Fruit fly (Drosophila melanogaster) whole organism, embryonic: ENCODE measurements around the gene slif.
A peak's percentile ranks its signal among the peaks of the same experiment; 100 is the strongest.

ENCODE experiments used
- B-H1 ChIP-seq: fragments of 200-800 bp; sonication (Bioruptor generic); IDR thresholded peaks from 3 replicates; pipeline ENCODE4 v1.3.6; 2022; ENCODE audit warnings: missing biosample characterization, missing genetic modification characterization
- CG10274 ChIP-seq: fragments of 200-800 bp; sonication (Bioruptor generic); optimal IDR thresholded peaks from 3 replicates; lab custom pipeline; 2017; ENCODE audit warnings: missing biosample characterization, mild to moderate bottlenecking, missing genetic modification characterization
- CG10462 ChIP-seq: fragments of 200-800 bp; sonication (Bioruptor generic); optimal IDR thresholded peaks from 2 replicates; lab custom pipeline; 2016; ENCODE audit warnings: missing biosample characterization, missing genetic modification characterization
- CG11093 ChIP-seq: fragments of 200-800 bp; sonication (Bioruptor generic); IDR thresholded peaks from 3 replicates; pipeline ENCODE4 v1.3.6; 2022; ENCODE audit warnings: missing biosample characterization, missing genetic modification characterization
- CG13296 ChIP-seq: fragments of 200-800 bp; sonication (Bioruptor generic); optimal IDR thresholded peaks from 3 replicates; lab custom pipeline; 2018; ENCODE audit warnings: missing biosample characterization, mild to moderate bottlenecking, missing genetic modification characterization
- CG1529 ChIP-seq: fragments of 200-800 bp; sonication (Bioruptor generic); optimal IDR thresholded peaks from 3 replicates; lab custom pipeline; 2018; ENCODE audit warnings: missing biosample characterization, missing genetic modification characterization
- CG15514 ChIP-seq: fragments of 200-800 bp; sonication (Bioruptor generic); optimal IDR thresholded peaks from 3 replicates; lab custom pipeline; 2017; ENCODE audit warnings: missing biosample characterization, missing genetic modification characterization, mild to moderate bottlenecking, moderate library complexity, missing genetic modification reagents
- CG1603 ChIP-seq: fragments of 200-800 bp; sonication (Bioruptor generic); optimal IDR thresholded peaks from 2 replicates; lab custom pipeline; 2019; ENCODE audit warnings: missing biosample characterization, mild to moderate bottlenecking, missing genetic modification characterization, moderate library complexity
- CG18619 ChIP-seq: fragments of 200-800 bp; sonication (Bioruptor generic); optimal IDR thresholded peaks from 3 replicates; lab custom pipeline; 2017; ENCODE audit warnings: missing biosample characterization, mild to moderate bottlenecking, missing genetic modification characterization
- CG30403 ChIP-seq: fragments of 200-800 bp; sonication (Bioruptor generic); optimal IDR thresholded peaks from 3 replicates; lab custom pipeline; 2016; ENCODE audit warnings: missing biosample characterization, missing genetic modification characterization
- CG31224 ChIP-seq: fragments of 200-800 bp; sonication (Bioruptor generic); IDR thresholded peaks from 2 replicates; pipeline ENCODE4 v1.3.6; 2022; ENCODE audit warnings: missing biosample characterization, missing genetic modification characterization
- CG31388 ChIP-seq: fragments of 200-800 bp; sonication (Bioruptor generic); optimal IDR thresholded peaks from 2 replicates; lab custom pipeline; 2016; ENCODE audit warnings: missing biosample characterization, missing genetic modification characterization
- CG31441 ChIP-seq: fragments of 200-800 bp; sonication (Bioruptor generic); IDR thresholded peaks from 2 replicates; pipeline ENCODE4 v1.3.6; 2022; ENCODE audit warnings: missing biosample characterization, missing genetic modification characterization
- CG32772 ChIP-seq: fragments of 200-800 bp; sonication (Bioruptor generic); IDR thresholded peaks from 2 replicates; pipeline ENCODE4 v1.3.6; 2022; ENCODE audit warnings: missing biosample characterization, missing genetic modification characterization
- CG4360 ChIP-seq: fragments of 200-800 bp; sonication (Bioruptor generic); IDR thresholded peaks from 2 replicates; pipeline ENCODE4 v1.3.6; 2022; ENCODE audit warnings: missing biosample characterization, missing genetic modification characterization
- CG6683 ChIP-seq: fragments of 200-800 bp; sonication (Bioruptor generic); optimal IDR thresholded peaks from 2 replicates; lab custom pipeline; 2017; ENCODE audit warnings: missing biosample characterization, mild to moderate bottlenecking, missing genetic modification characterization, missing genetic modification reagents
- Chrac-16 ChIP-seq: fragments of 200-800 bp; sonication (Bioruptor generic); optimal IDR thresholded peaks from 3 replicates; lab custom pipeline; 2016; ENCODE audit warnings: missing biosample characterization, missing genetic modification characterization
- Doc2 ChIP-seq: fragments of 200-800 bp; sonication (Bioruptor generic); IDR thresholded peaks from 2 replicates; pipeline ENCODE4 v1.3.6; 2022; ENCODE audit warnings: missing biosample characterization, missing genetic modification characterization
- Elba2 ChIP-seq: fragments of 200-800 bp; sonication (Bioruptor generic); optimal IDR thresholded peaks from 3 replicates; lab custom pipeline; 2016; ENCODE audit warnings: missing biosample characterization, missing genetic modification characterization
- HLH4C ChIP-seq: fragments of 200-800 bp; sonication (Bioruptor generic); IDR thresholded peaks from 3 replicates; pipeline ENCODE4 v1.3.6; 2022; ENCODE audit warnings: missing biosample characterization, missing genetic modification characterization; ENCODE audit not compliant: partially characterized antibody
- Hr39 ChIP-seq: fragments of >200 bp; optimal IDR thresholded peaks from 2 replicates; lab custom pipeline; 2017
- Side ChIP-seq: fragments of 200-800 bp; sonication (Bioruptor generic); optimal IDR thresholded peaks from 2 replicates; lab custom pipeline; 2016; ENCODE audit warnings: missing biosample characterization, missing genetic modification characterization
- Sin3A ChIP-seq: fragments of >200 bp; optimal IDR thresholded peaks from 2 replicates; lab custom pipeline; 2018
- Six4 ChIP-seq: fragments of 200-800 bp; sonication (Bioruptor generic); optimal IDR thresholded peaks from 2 replicates; lab custom pipeline; 2016; ENCODE audit warnings: missing biosample characterization, missing genetic modification characterization
- abd-A ChIP-seq: fragments of 200-800 bp; sonication (Bioruptor generic); optimal IDR thresholded peaks from 3 replicates; lab custom pipeline; 2019; ENCODE audit warnings: missing biosample characterization, mild to moderate bottlenecking, missing genetic modification characterization, moderate library complexity
- ac ChIP-seq: fragments of 200-800 bp; sonication (Bioruptor generic); optimal IDR thresholded peaks from 3 replicates; lab custom pipeline; 2017; ENCODE audit warnings: missing biosample characterization, mild to moderate bottlenecking, missing genetic modification characterization
- ase ChIP-seq: fragments of 200-800 bp; sonication (Bioruptor generic); IDR thresholded peaks from 3 replicates; pipeline ENCODE4 v1.3.6; 2022; ENCODE audit warnings: missing biosample characterization, missing genetic modification characterization
- ash1 ChIP-seq: fragments of 200-800 bp; sonication (Bioruptor generic); optimal IDR thresholded peaks from 2 replicates; lab custom pipeline; 2018; ENCODE audit warnings: missing biosample characterization, mild to moderate bottlenecking, missing genetic modification characterization
- bab2 ChIP-seq: fragments of 200-800 bp; sonication (Bioruptor generic); optimal IDR thresholded peaks from 2 replicates; lab custom pipeline; 2016; ENCODE audit warnings: missing biosample characterization, missing genetic modification characterization
- br ChIP-seq: fragments of >200 bp; optimal IDR thresholded peaks from 2 replicates; lab custom pipeline; 2017
- chinmo ChIP-seq: fragments of 200-800 bp; sonication (Bioruptor generic); IDR thresholded peaks from 4 replicates; pipeline ENCODE4 v1.3.6; 2022; ENCODE audit warnings: missing biosample characterization, missing genetic modification characterization; ENCODE audit not compliant: partially characterized antibody
- ci ChIP-seq: fragments of 200-800 bp; sonication (Bioruptor generic); IDR thresholded peaks from 3 replicates; pipeline ENCODE4 v1.3.6; 2022; ENCODE audit warnings: missing biosample characterization, missing genetic modification characterization
- corto ChIP-seq: fragments of 200-800 bp; sonication (Bioruptor generic); optimal IDR thresholded peaks from 2 replicates; lab custom pipeline; 2016; ENCODE audit warnings: missing biosample characterization, mild to moderate bottlenecking, missing genetic modification characterization, moderate library complexity
- crc ChIP-seq: fragments of 200-800 bp; sonication (Bioruptor generic); optimal IDR thresholded peaks from 2 replicates; lab custom pipeline; 2016; ENCODE audit warnings: missing biosample characterization, missing genetic modification characterization
- crp ChIP-seq, 2 experiments: fragments of 200-800 bp; sonication (Bioruptor generic); optimal IDR thresholded peaks; 2 replicates in 1 of 2; 3 replicates in 1 of 2; lab custom pipeline; 2017; ENCODE audit warnings: missing biosample characterization in 2 of 2, missing genetic modification characterization in 2 of 2, mild to moderate bottlenecking in 1 of 2, moderate library complexity in 1 of 2
- disco-r ChIP-seq: fragments of 200-800 bp; sonication (Bioruptor generic); optimal IDR thresholded peaks from 2 replicates; lab custom pipeline; 2016; ENCODE audit warnings: missing biosample characterization, missing genetic modification characterization
- gcm2 ChIP-seq: fragments of 200-800 bp; sonication (Bioruptor generic); optimal IDR thresholded peaks from 2 replicates; lab custom pipeline; 2016; ENCODE audit warnings: missing biosample characterization, missing genetic modification characterization
- gsb ChIP-seq: fragments of 200-800 bp; sonication (Bioruptor generic); IDR thresholded peaks from 2 replicates; pipeline ENCODE4 v1.3.6; 2022; ENCODE audit warnings: missing biosample characterization, missing genetic modification characterization
- jumu ChIP-seq: fragments of 200-800 bp; sonication (Bioruptor generic); optimal IDR thresholded peaks from 3 replicates; lab custom pipeline; 2016; ENCODE audit warnings: missing biosample characterization, missing genetic modification characterization
- klu ChIP-seq: fragments of 200-800 bp; sonication (Bioruptor generic); IDR thresholded peaks from 2 replicates; pipeline ENCODE4 v1.3.6; 2022; ENCODE audit warnings: missing biosample characterization, missing genetic modification characterization
- nerfin-2 ChIP-seq: fragments of 200-800 bp; sonication (Bioruptor generic); IDR thresholded peaks from 2 replicates; pipeline ENCODE4 v1.3.6; 2022; ENCODE audit warnings: missing biosample characterization, missing genetic modification characterization; ENCODE audit not compliant: partially characterized antibody
- nom ChIP-seq: fragments of 200-800 bp; sonication (Bioruptor generic); optimal IDR thresholded peaks from 2 replicates; lab custom pipeline; 2017; ENCODE audit warnings: missing biosample characterization, missing genetic modification characterization, mild to moderate bottlenecking, moderate library complexity, missing genetic modification reagents
- phol ChIP-seq: fragments of 200-800 bp; sonication (Bioruptor generic); optimal IDR thresholded peaks from 3 replicates; lab custom pipeline; 2018; ENCODE audit warnings: missing biosample characterization, mild to moderate bottlenecking, missing genetic modification characterization, moderate library complexity
- rib ChIP-seq: fragments of 200-800 bp; sonication (Bioruptor generic); IDR thresholded peaks from 2 replicates; pipeline ENCODE4 v1.3.6; 2022; ENCODE audit warnings: missing biosample characterization, missing genetic modification characterization
- sens ChIP-seq: fragments of 200-800 bp; sonication (Bioruptor generic); peaks from one replicate; lab custom pipeline; 2016; ENCODE audit warnings: missing biosample characterization, missing genetic modification characterization
- slbo ChIP-seq: fragments of 200-800 bp; sonication (Bioruptor generic); IDR thresholded peaks from 2 replicates; pipeline ENCODE4 v1.3.6; 2022; ENCODE audit warnings: missing biosample characterization, missing genetic modification characterization
- ssp ChIP-seq: fragments of 200-800 bp; sonication (Bioruptor generic); IDR thresholded peaks from 2 replicates; pipeline ENCODE4 v1.3.6; 2022; ENCODE audit warnings: missing biosample characterization, missing genetic modification characterization
- tap ChIP-seq: fragments of 200-800 bp; optimal IDR thresholded peaks from 3 replicates; lab custom pipeline; 2019; ENCODE audit warnings: missing biosample characterization, mild to moderate bottlenecking, missing genetic modification characterization, moderate library complexity
- tna ChIP-seq: fragments of 200-800 bp; sonication (Bioruptor generic); IDR thresholded peaks from 2 replicates; pipeline ENCODE4 v1.3.6; 2022; ENCODE audit warnings: missing biosample characterization, missing genetic modification characterization; ENCODE audit not compliant: partially characterized antibody
- wor ChIP-seq: fragments of 200-800 bp; sonication (Bioruptor generic); IDR thresholded peaks from 2 replicates; pipeline ENCODE4 v1.3.6; 2022; ENCODE audit warnings: missing biosample characterization, missing genetic modification characterization
- zen ChIP-seq: fragments of 200-800 bp; sonication (Bioruptor generic); optimal IDR thresholded peaks from 3 replicates; lab custom pipeline; 2018; ENCODE audit warnings: missing biosample characterization, mild to moderate bottlenecking, missing genetic modification characterization, moderate library complexity

Gene slif

dm6 chr3L:22871030-22871844 lies 9.6 kb upstream of the slif start (continued):
- no peak for TF ChIP-seq B-H1 (GFP tag; lab: Robert Waterston, UW)
- TF ChIP-seq phol (tag; lab: Kevin White, UChicago): no peak
- TF ChIP-seq CG1529 (GFP tag; lab: Kevin White, UChicago): no peak
- peak; percentile 21 for TF ChIP-seq Side (GFP tag; lab: Kevin White, UChicago)
- no peak for TF ChIP-seq CG31224
- no peak for TF ChIP-seq CG10462 (GFP tag; lab: Kevin White, UChicago)
- no peak for TF ChIP-seq abd-A (tag; lab: Kevin White, UChicago)
- peak; percentile 71 for TF ChIP-seq nerfin-2
- no peak for TF ChIP-seq ac (GFP tag; lab: Kevin White, UChicago)
- 0 out of 3 replicates have a peak, but pooled peaks have one; percentile 15 for TF ChIP-seq ase
- TF ChIP-seq CG11093: no peak
- no peak for TF ChIP-seq disco-r (GFP tag; lab: Kevin White, UChicago)
- peak; percentile 67; the same call in 2 of the 3 replicates for TF ChIP-seq HLH4C (GFP tag; lab: Robert Waterston, UW)
- peak; percentile 11 for TF ChIP-seq CG15514 (GFP tag; lab: Kevin White, UChicago)
- peak; percentile 12; the same call in 1 of the 2 replicates for TF ChIP-seq CG32772 (GFP tag; lab: Robert Waterston, UW)
- no peak for TF ChIP-seq CG31441 (GFP tag; lab: Robert Waterston, UW)
- TF ChIP-seq Doc2 (GFP tag; lab: Robert Waterston, UW): no peak
- no peak for TF ChIP-seq chinmo (GFP tag; lab: Robert Waterston, UW)
- no peak for TF ChIP-seq zen (tag; lab: Kevin White, UChicago)
- no peak for TF ChIP-seq CG10274 (GFP tag; lab: Kevin White, UChicago)
- peak; percentile 71 for TF ChIP-seq tna (GFP tag; lab: Robert Waterston, UW)
- TF ChIP-seq ci (GFP tag; lab: Robert Waterston, UW): peak; percentile 63; the same call in 1 of the 3 replicates
- no peak for TF ChIP-seq CG4360 (GFP tag; lab: Robert Waterston, UW)
- TF ChIP-seq Elba2 (GFP tag; lab: Kevin White, UChicago): no peak
- TF ChIP-seq slbo (GFP tag; lab: Robert Waterston, UW): peak; percentile 45
- TF ChIP-seq nom (GFP tag; lab: Kevin White, UChicago): peak; percentile 59
- TF ChIP-seq corto: no peak
- no peak for TF ChIP-seq Chrac-16 (GFP tag; lab: Kevin White, UChicago)
- no peak for TF ChIP-seq br (lab: Kevin White, UChicago)
- no peak for TF ChIP-seq Sin3A (lab: Kevin White, UChicago)
- TF ChIP-seq CG13296 (GFP tag; lab: Kevin White, UChicago): no peak
- TF ChIP-seq crp (GFP tag; optimal IDR thresholded peaks at IDR 0.05; lab: Kevin White, UChicago): no peak
- no peak for TF ChIP-seq wor (GFP tag; lab: Robert Waterston, UW)
- no peak for TF ChIP-seq gcm2 (GFP tag; lab: Kevin White, UChicago)
- TF ChIP-seq CG6683: no peak
- no peak for TF ChIP-seq gsb (GFP tag; lab: Robert Waterston, UW)
- TF ChIP-seq sens (GFP tag; lab: Kevin White, UChicago): peak; percentile 81
- peak; percentile 46 for TF ChIP-seq CG1603
- TF ChIP-seq Hr39: no peak
- TF ChIP-seq rib: 0 out of 2 replicates have a peak, but pooled peaks have one; percentile 16
- TF ChIP-seq ssp (GFP tag; lab: Robert Waterston, UW): no peak
- TF ChIP-seq jumu (GFP tag; lab: Kevin White, UChicago): no peak
- peak; percentile 4 for TF ChIP-seq bab2 (GFP tag; lab: Kevin White, UChicago)
- TF ChIP-seq klu (GFP tag; lab: Robert Waterston, UW): 0 out of 2 replicates have a peak, but pooled peaks have one; percentile 17
- no peak for TF ChIP-seq CG31388 (GFP tag; lab: Kevin White, UChicago)
- TF ChIP-seq tap (tag; lab: Kevin White, UChicago): no peak
- no peak for TF ChIP-seq Six4 (GFP tag; lab: Kevin White, UChicago)
- no peak for TF ChIP-seq CG18619 (GFP tag; lab: Kevin White, UChicago)
- no peak for TF ChIP-seq ash1 (GFP tag; lab: Kevin White, UChicago)
- no peak for TF ChIP-seq crc
- no peak for TF ChIP-seq CG30403 (GFP tag; lab: Kevin White, UChicago)
